Worm (Caenorhabditis elegans) whole organism, L3 larva: ENCODE data around the gene F32D8.13.

Source experiments
- R02D3.7 ChIP-seq: fragments of 150-350 bp; optimal IDR thresholded peaks from 2 replicates; lab custom pipeline; 2014; ENCODE audit warnings: missing biosample characterization, missing genetic modification characterization
- ZK546.5 ChIP-seq: sonication (generic microtip); optimal IDR thresholded peaks from 2 replicates; lab custom pipeline; 2017; ENCODE audit warnings: missing biosample characterization, missing genetic modification characterization
- aly-2 ChIP-seq: fragments of 150-350 bp; optimal IDR thresholded peaks from 2 replicates; lab custom pipeline; 2014; ENCODE audit warnings: missing biosample characterization, missing genetic modification characterization
- ama-1 ChIP-seq: fragments of 150-350 bp; optimal IDR thresholded peaks from 2 replicates; lab custom pipeline; 2018
- ceh-16 ChIP-seq: sonication (generic microtip); optimal IDR thresholded peaks from 2 replicates; lab custom pipeline; 2017; ENCODE audit warnings: missing biosample characterization, missing genetic modification characterization
- ceh-28 ChIP-seq: fragments of 150-350 bp; optimal IDR thresholded peaks from 2 replicates; lab custom pipeline; 2014; ENCODE audit warnings: missing biosample characterization, missing genetic modification reagents, missing genetic modification characterization
- ceh-82 ChIP-seq: fragments of 150-350 bp; optimal IDR thresholded peaks from 2 replicates; lab custom pipeline; 2014; ENCODE audit warnings: missing biosample characterization, missing genetic modification characterization
- ceh-9 ChIP-seq: sonication (generic microtip); optimal IDR thresholded peaks from 2 replicates; lab custom pipeline; 2018; ENCODE audit warnings: missing biosample characterization, missing genetic modification characterization
- daf-12 ChIP-seq: fragments of 150-350 bp; optimal IDR thresholded peaks from 2 replicates; lab custom pipeline; 2014; ENCODE audit warnings: missing biosample characterization, missing genetic modification reagents, missing genetic modification characterization
- egl-27 ChIP-seq: sonication (generic microtip); optimal IDR thresholded peaks from 4 replicates; lab custom pipeline; 2017; ENCODE audit warnings: missing biosample characterization, missing genetic modification reagents, missing genetic modification characterization
- egl-5 ChIP-seq: fragments of 150-350 bp; optimal IDR thresholded peaks from 2 replicates; lab custom pipeline; 2017; ENCODE audit warnings: missing biosample characterization, missing genetic modification reagents, missing genetic modification characterization, inconsistent platforms
- elt-3 ChIP-seq, 3 experiments: fragments of 150-350 bp in 1 of 3; sonication (generic microtip) in 2 of 3; optimal IDR thresholded peaks; 2 replicates in 2 of 3; 4 replicates in 1 of 3; lab custom pipeline; 2014 to 2017; ENCODE audit warnings: missing biosample characterization in 3 of 3, missing genetic modification characterization in 3 of 3
- eor-1 ChIP-seq, 2 experiments: fragments of 150-350 bp; optimal IDR thresholded peaks; 2 replicates each; lab custom pipeline; 2014 to 2018; ENCODE audit warnings: missing biosample characterization in 2 of 2, missing genetic modification characterization in 2 of 2
- fkh-10 ChIP-seq: sonication (generic microtip); optimal IDR thresholded peaks from 2 replicates; lab custom pipeline; 2017; ENCODE audit warnings: missing biosample characterization, missing genetic modification reagents, missing genetic modification characterization
- fkh-2 ChIP-seq: fragments of 150-350 bp; optimal IDR thresholded peaks from 2 replicates; lab custom pipeline; 2014; ENCODE audit warnings: missing biosample characterization, missing genetic modification reagents, missing genetic modification characterization
- fos-1 ChIP-seq: fragments of 150-350 bp; optimal IDR thresholded peaks from 2 replicates; lab custom pipeline; 2014; ENCODE audit warnings: missing biosample characterization, missing genetic modification characterization
- hmg-11 ChIP-seq: sonication (generic microtip); optimal IDR thresholded peaks from 2 replicates; lab custom pipeline; 2016; ENCODE audit warnings: missing genetic modification characterization, missing compliant biosample characterization
- jun-1 ChIP-seq: fragments of 150-350 bp; optimal IDR thresholded peaks from 2 replicates; lab custom pipeline; 2014; ENCODE audit warnings: missing biosample characterization, missing genetic modification reagents, missing genetic modification characterization
- lin-15B ChIP-seq: fragments of 150-350 bp; optimal IDR thresholded peaks from 2 replicates; lab custom pipeline; 2014; ENCODE audit warnings: missing biosample characterization, missing genetic modification characterization
- lin-39 ChIP-seq: fragments of 150-350 bp; optimal IDR thresholded peaks from 2 replicates; lab custom pipeline; 2018; ENCODE audit warnings: missing biosample characterization, missing genetic modification reagents, missing genetic modification characterization
- lsy-12 ChIP-seq: sonication (generic microtip); optimal IDR thresholded peaks from 2 replicates; lab custom pipeline; 2016; ENCODE audit warnings: mild to moderate bottlenecking, missing genetic modification characterization, missing compliant biosample characterization
- mdl-1 ChIP-seq: fragments of 150-350 bp; optimal IDR thresholded peaks from 2 replicates; lab custom pipeline; 2014; ENCODE audit warnings: missing biosample characterization, missing genetic modification characterization
- mml-1 ChIP-seq: fragments of 150-350 bp; sonication (generic microtip); optimal IDR thresholded peaks from 3 replicates; lab custom pipeline; 2014; ENCODE audit warnings: missing biosample characterization, missing genetic modification characterization
- nfya-1 ChIP-seq: sonication (generic microtip); optimal IDR thresholded peaks from 2 replicates; lab custom pipeline; 2017; ENCODE audit warnings: missing genetic modification characterization, mild to moderate bottlenecking, missing compliant biosample characterization, antibody characterized with exemption, moderate library complexity; ENCODE audit not compliant: insufficient read depth
- nhr-11 ChIP-seq: fragments of 150-350 bp; optimal IDR thresholded peaks from 2 replicates; lab custom pipeline; 2014; ENCODE audit warnings: missing biosample characterization, missing genetic modification characterization
- nhr-12 ChIP-seq: fragments of 150-350 bp; optimal IDR thresholded peaks from 2 replicates; lab custom pipeline; 2014; ENCODE audit warnings: missing biosample characterization, missing genetic modification characterization
- nhr-23 ChIP-seq: fragments of 150-350 bp; optimal IDR thresholded peaks from 2 replicates; lab custom pipeline; 2014; ENCODE audit warnings: missing biosample characterization, missing genetic modification reagents, missing genetic modification characterization
- nhr-237 ChIP-seq: fragments of 150-350 bp; optimal IDR thresholded peaks from 2 replicates; lab custom pipeline; 2014; ENCODE audit warnings: missing biosample characterization, missing genetic modification characterization
- nhr-25 ChIP-seq: sonication (generic microtip); optimal IDR thresholded peaks from 2 replicates; lab custom pipeline; 2017; ENCODE audit warnings: missing biosample characterization, missing genetic modification characterization
- nhr-28 ChIP-seq: fragments of 150-350 bp; optimal IDR thresholded peaks from 2 replicates; lab custom pipeline; 2014; ENCODE audit warnings: missing biosample characterization, missing genetic modification characterization
- nhr-43 ChIP-seq: sonication (generic microtip); optimal IDR thresholded peaks from 2 replicates; lab custom pipeline; 2016; ENCODE audit warnings: mild to moderate bottlenecking, missing genetic modification characterization, missing compliant biosample characterization; ENCODE audit not compliant: poor library complexity, severe bottlenecking
- nhr-67 ChIP-seq: fragments of 150-350 bp; optimal IDR thresholded peaks from 2 replicates; lab custom pipeline; 2014; ENCODE audit warnings: missing biosample characterization, missing genetic modification characterization
- nhr-76 ChIP-seq: fragments of 150-350 bp; sonication (generic microtip); optimal IDR thresholded peaks from 5 replicates; lab custom pipeline; 2014; ENCODE audit warnings: missing biosample characterization, missing genetic modification characterization
- nhr-77 ChIP-seq: fragments of 150-350 bp; optimal IDR thresholded peaks from 2 replicates; lab custom pipeline; 2014; ENCODE audit warnings: missing biosample characterization, missing genetic modification characterization
- pha-4 ChIP-seq: fragments of 150-350 bp; optimal IDR thresholded peaks from 2 replicates; lab custom pipeline; 2014; ENCODE audit warnings: missing biosample characterization, missing genetic modification reagents, missing genetic modification characterization
- pqm-1 ChIP-seq: fragments of 150-350 bp; optimal IDR thresholded peaks from 2 replicates; lab custom pipeline; 2017; ENCODE audit warnings: missing biosample characterization, missing genetic modification characterization, inconsistent platforms
- sea-2 ChIP-seq: fragments of 150-350 bp; sonication (generic microtip); optimal IDR thresholded peaks from 4 replicates; lab custom pipeline; 2014; ENCODE audit warnings: missing biosample characterization, missing genetic modification reagents, missing genetic modification characterization
- skn-1 ChIP-seq: fragments of 150-350 bp; optimal IDR thresholded peaks from 2 replicates; lab custom pipeline; 2014; ENCODE audit warnings: missing biosample characterization, missing genetic modification characterization
- snpc-4 ChIP-seq: fragments of 150-350 bp; optimal IDR thresholded peaks from 2 replicates; lab custom pipeline; 2014; ENCODE audit warnings: missing biosample characterization, missing genetic modification characterization
- tbx-2 ChIP-seq: sonication (generic microtip); optimal IDR thresholded peaks from 2 replicates; lab custom pipeline; 2016; ENCODE audit warnings: mild to moderate bottlenecking, missing genetic modification characterization, missing compliant biosample characterization
- unc-62 ChIP-seq: fragments of 150-350 bp; sonication (generic microtip); optimal IDR thresholded peaks from 4 replicates; lab custom pipeline; 2014; ENCODE audit warnings: missing biosample characterization, missing genetic modification reagents, missing genetic modification characterization
- zag-1 ChIP-seq: fragments of 150-350 bp; optimal IDR thresholded peaks from 2 replicates; lab custom pipeline; 2014; ENCODE audit warnings: missing biosample characterization, missing genetic modification characterization
- ztf-11 ChIP-seq: fragments of 150-350 bp; optimal IDR thresholded peaks from 2 replicates; lab custom pipeline; 2014; ENCODE audit warnings: missing biosample characterization, missing genetic modification characterization
- ztf-4 ChIP-seq: fragments of 150-350 bp; optimal IDR thresholded peaks from 2 replicates; lab custom pipeline; 2014; ENCODE audit warnings: missing biosample characterization, missing genetic modification characterization

F32D8.13 gene

DNA sequence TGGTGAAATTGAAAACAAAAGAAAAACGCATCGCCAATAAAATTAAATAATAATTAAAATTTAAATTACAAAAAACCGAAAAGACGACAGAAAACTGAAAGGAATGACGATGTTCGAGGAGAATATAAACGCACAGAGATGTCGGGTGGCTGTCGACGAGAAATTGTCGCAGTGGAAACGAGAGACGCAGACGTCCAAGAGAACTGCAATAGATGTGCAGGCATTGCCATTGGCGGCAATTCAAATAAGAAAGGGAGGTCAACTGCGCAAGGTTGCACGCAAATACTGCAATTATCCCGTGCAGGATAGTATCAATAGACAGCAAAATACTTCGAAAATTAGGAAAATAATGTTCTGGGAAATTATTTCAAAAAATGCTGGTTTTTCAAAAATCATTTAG, 829 bp upstream of the F32D8.13 start (continued):
- no peak for TF ChIP-seq ztf-11 (tag; lab: Kevin White, UChicago)
- TF ChIP-seq nhr-237 (tag; lab: Kevin White, UChicago), result no peak
- peak; percentile 87 for TF ChIP-seq nhr-76 (tag; lab: Kevin White, UChicago)
- TF ChIP-seq nhr-25 (tag; lab: Kevin White, UChicago), result peak; percentile 100
- peak; percentile 69 for TF ChIP-seq mdl-1 (tag; lab: Kevin White, UChicago)
- TF ChIP-seq unc-62 (GFP tag; lab: Kevin White, UChicago), result peak; percentile 91
- peak; percentile 98 for TF ChIP-seq nfya-1 (tag; lab: Kevin White, UChicago)
- peak; percentile 99 for TF ChIP-seq pha-4 (tag; lab: Kevin White, UChicago)
- peak; percentile 98 for TF ChIP-seq lin-39 (tag; lab: Kevin White, UChicago)
- TF ChIP-seq nhr-11 (tag; lab: Kevin White, UChicago), result peak; percentile 96

DNA sequence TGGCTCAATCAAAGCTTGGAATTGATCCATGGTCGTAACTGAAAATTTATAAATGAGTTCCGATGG, 596 bp upstream of the F32D8.13 start, which contains the start of gene sec-61.G:
TSS of gene sec-61.G (minus strand) at position 38 of the 66 bp plus-strand sequence.
- no peak for TF ChIP-seq egl-27 (tag; lab: Kevin White, UChicago)
- TF ChIP-seq ztf-11 (tag; lab: Kevin White, UChicago), result no peak
- TF ChIP-seq nhr-43, result no peak
- no peak for TF ChIP-seq snpc-4 (tag; lab: Kevin White, UChicago)
- no peak for TF ChIP-seq nhr-12 (tag; lab: Kevin White, UChicago)
- no peak for TF ChIP-seq lin-15B
- TF ChIP-seq lsy-12 (tag; lab: Kevin White, UChicago), result no peak
- TF ChIP-seq mdl-1 (tag; lab: Kevin White, UChicago), result no peak
- no peak for TF ChIP-seq egl-5 (tag; lab: Kevin White, UChicago)
- no peak for TF ChIP-seq nhr-11 (tag; lab: Kevin White, UChicago)
- no peak for TF ChIP-seq fkh-10 (GFP tag; lab: Kevin White, UChicago)
- no peak for TF ChIP-seq nhr-77 (tag; lab: Kevin White, UChicago)
- no peak for TF ChIP-seq ceh-28 (tag; lab: Kevin White, UChicago)
- TF ChIP-seq pha-4 (tag; lab: Kevin White, UChicago), result no peak
- TF ChIP-seq nhr-25 (tag; lab: Kevin White, UChicago), result no peak
- TF ChIP-seq daf-12 (tag; lab: Kevin White, UChicago), result no peak
- TF ChIP-seq, all 47 proteins: peak for 0

DNA sequence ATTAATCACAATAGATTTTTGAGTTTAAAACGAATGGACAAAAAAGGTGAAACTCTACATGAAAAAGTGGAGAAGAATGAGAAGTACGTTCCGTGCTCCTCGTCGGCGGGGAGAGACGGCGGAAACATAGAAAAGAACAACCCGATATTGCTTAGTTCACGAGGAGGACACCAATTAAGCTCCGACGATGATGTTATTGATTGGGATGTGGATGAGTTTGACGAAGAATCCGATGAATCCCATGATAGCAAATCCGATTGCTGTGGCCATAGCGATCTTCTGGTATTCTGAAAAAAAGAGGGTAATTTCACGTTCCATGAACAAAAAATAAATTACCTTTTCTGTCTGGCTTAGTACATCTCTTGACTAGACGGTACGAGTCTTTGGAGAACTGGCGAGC, 363 bp upstream of the F32D8.13 start:
- TF ChIP-seq mdl-1 (tag; lab: Kevin White, UChicago) (no peak), ceh-28 (tag; lab: Kevin White, UChicago) (no peak), nhr-43 (no peak)

DNA sequence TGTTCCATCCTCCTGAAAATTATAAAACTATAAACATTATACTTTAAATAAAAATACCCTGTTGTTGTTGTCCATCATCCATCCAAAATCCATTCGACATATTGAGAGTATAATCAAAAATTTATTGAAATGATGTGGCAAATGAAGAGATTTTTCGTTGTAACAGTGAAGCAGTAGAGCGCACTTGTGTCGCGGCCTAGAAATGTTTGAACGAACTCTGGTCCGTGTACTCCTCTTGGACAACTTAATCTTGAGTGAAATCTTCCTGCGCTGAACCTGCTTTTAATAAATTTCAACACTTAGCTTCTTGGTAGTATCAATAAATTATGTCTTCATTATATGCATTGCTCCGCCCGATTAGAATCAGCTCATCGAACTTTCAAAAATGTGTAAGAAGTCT, 1.7 kb downstream of the F32D8.13 start, which contains the start of the genes F32D8.14 and F32D8.5:
TSS of gene F32D8.14 (minus strand) at position 188 of the 400 bp plus-strand sequence.
TSS of gene F32D8.5 (plus strand) at position 200 of the 400 bp plus-strand sequence.
- TF ChIP-seq nhr-28 (tag; lab: Kevin White, UChicago), result no peak
- peak; percentile 51 for TF ChIP-seq ceh-28 (tag; lab: Kevin White, UChicago)
- no peak for TF ChIP-seq nhr-76 (tag; lab: Kevin White, UChicago)
- TF ChIP-seq nhr-11 (tag; lab: Kevin White, UChicago), result no peak
- no peak for TF ChIP-seq aly-2
- TF ChIP-seq lin-15B, result peak; percentile 92
- no peak for TF ChIP-seq ceh-16 (tag; lab: Kevin White, UChicago)
- TF ChIP-seq nfya-1 (tag; lab: Kevin White, UChicago), result peak; percentile 81
- TF ChIP-seq egl-27 (tag; lab: Kevin White, UChicago), result no peak
- TF ChIP-seq eor-1 (tag; optimal IDR thresholded peaks at IDR 0.05; lab: Kevin White, UChicago), result no peak
- TF ChIP-seq unc-62 (GFP tag; lab: Kevin White, UChicago), result no peak
- TF ChIP-seq nhr-43, result peak; percentile 93
- no peak for TF ChIP-seq elt-3 (tag; optimal IDR thresholded peaks at IDR 0.05; lab: Kevin White, UChicago)
- no peak for TF ChIP-seq fkh-10 (GFP tag; lab: Kevin White, UChicago)
- TF ChIP-seq snpc-4 (tag; lab: Kevin White, UChicago), result peak; percentile 88
- TF ChIP-seq nhr-67, result no peak
- no peak for TF ChIP-seq mml-1 (tag; lab: Kevin White, UChicago)
- TF ChIP-seq daf-12 (tag; lab: Kevin White, UChicago), result no peak
- no peak for TF ChIP-seq ztf-11 (tag; lab: Kevin White, UChicago)
- peak; percentile 90 for TF ChIP-seq lin-39 (tag; lab: Kevin White, UChicago)
- peak; percentile 40 for TF ChIP-seq pqm-1
- TF ChIP-seq nhr-25 (tag; lab: Kevin White, UChicago), result peak; percentile 88
- TF ChIP-seq nhr-77 (tag; lab: Kevin White, UChicago), result no peak
- TF ChIP-seq tbx-2 (tag; lab: Kevin White, UChicago), result no peak
- TF ChIP-seq ceh-9 (tag; lab: Kevin White, UChicago), result no peak
- TF ChIP-seq hmg-11, result peak; percentile 53
- TF ChIP-seq ztf-4, result peak; percentile 53
- TF ChIP-seq sea-2 (GFP tag; lab: Kevin White, UChicago), result no peak
- no peak for TF ChIP-seq fos-1 (tag; lab: Kevin White, UChicago)
- TF ChIP-seq jun-1, result no peak
- no peak for TF ChIP-seq nhr-237 (tag; lab: Kevin White, UChicago)
- TF ChIP-seq nhr-12 (tag; lab: Kevin White, UChicago), result no peak
- TF ChIP-seq pha-4 (tag; lab: Kevin White, UChicago), result peak; percentile 81
- peak; percentile 5 for TF ChIP-seq ceh-82
- TF ChIP-seq mdl-1 (tag; lab: Kevin White, UChicago), result no peak
- peak; percentile 50 for TF ChIP-seq lsy-12 (tag; lab: Kevin White, UChicago)
- peak; percentile 91 for TF ChIP-seq nhr-23 (tag; lab: Kevin White, UChicago)
- TF ChIP-seq R02D3.7, result peak; percentile 41
- peak; percentile 79 for TF ChIP-seq egl-5 (tag; lab: Kevin White, UChicago)
- TF ChIP-seq skn-1 (tag; lab: Kevin White, UChicago), result peak; percentile 50
- TF ChIP-seq fkh-2, result no peak
- peak; percentile 19 for TF ChIP-seq ama-1 (lab: Kevin White, UChicago)
- TF ChIP-seq ZK546.5 (tag; lab: Kevin White, UChicago), result peak; percentile 42
- no peak for TF ChIP-seq zag-1 (tag; lab: Kevin White, UChicago)
